Fruit fly (Drosophila melanogaster) whole organism, embryonic: Measurements from ENCODE around the gene Ank.

Source experiments
- CG11085 ChIP-seq: fragments of 200-800 bp; sonication (Bioruptor generic); IDR thresholded peaks from 2 replicates; pipeline ENCODE4 v1.3.6; 2022; ENCODE audit warnings: missing biosample characterization, missing genetic modification characterization
- CG12236 ChIP-seq: fragments of 200-800 bp; sonication (Bioruptor generic); optimal IDR thresholded peaks from 2 replicates; lab custom pipeline; 2016; ENCODE audit warnings: missing biosample characterization, missing genetic modification characterization
- CG14050 ChIP-seq: fragments of 200-800 bp; sonication (Bioruptor generic); IDR thresholded peaks from 3 replicates; pipeline ENCODE4 v1.3.6; 2022; ENCODE audit warnings: missing biosample characterization, missing genetic modification characterization
- CG15696 ChIP-seq: fragments of 200-800 bp; sonication (Bioruptor generic); optimal IDR thresholded peaks from 2 replicates; lab custom pipeline; 2019; ENCODE audit warnings: missing biosample characterization, mild to moderate bottlenecking, missing genetic modification characterization, moderate library complexity
- CG18262 ChIP-seq: fragments of 200-800 bp; optimal IDR thresholded peaks from 3 replicates; lab custom pipeline; 2019; ENCODE audit warnings: missing biosample characterization, mild to moderate bottlenecking, missing genetic modification characterization, moderate library complexity
- CG18764 ChIP-seq: fragments of 200-800 bp; sonication (Bioruptor generic); optimal IDR thresholded peaks from 3 replicates; lab custom pipeline; 2016; ENCODE audit warnings: missing biosample characterization, missing genetic modification characterization
- CG2199 ChIP-seq: fragments of 200-800 bp; sonication (Bioruptor generic); IDR thresholded peaks from 3 replicates; pipeline ENCODE4 v1.3.6; 2022; ENCODE audit warnings: missing biosample characterization, missing genetic modification characterization
- CG30020 ChIP-seq: fragments of 200-800 bp; optimal IDR thresholded peaks from 2 replicates; lab custom pipeline; 2019; ENCODE audit warnings: missing biosample characterization, mild to moderate bottlenecking, missing genetic modification characterization, moderate library complexity
- CG30431 ChIP-seq: fragments of 200-800 bp; sonication (Bioruptor generic); optimal IDR thresholded peaks from 2 replicates; lab custom pipeline; 2017; ENCODE audit warnings: missing biosample characterization, missing genetic modification characterization
- CG33213 ChIP-seq: fragments of 200-800 bp; sonication (Bioruptor generic); optimal IDR thresholded peaks from 3 replicates; lab custom pipeline; 2016; ENCODE audit warnings: missing biosample characterization, missing genetic modification characterization
- CG3726 ChIP-seq: fragments of 200-800 bp; sonication (Bioruptor generic); IDR thresholded peaks from 3 replicates; pipeline ENCODE4, ENCODE4 v1.3.6; 2022; ENCODE audit warnings: missing biosample characterization, missing genetic modification characterization
- CG7271 ChIP-seq: fragments of 200-800 bp; sonication (Bioruptor generic); optimal IDR thresholded peaks from 2 replicates; lab custom pipeline; 2018; ENCODE audit warnings: missing biosample characterization, mild to moderate bottlenecking, missing genetic modification characterization, moderate library complexity
- CG9215 ChIP-seq: fragments of 200-800 bp; sonication (Bioruptor generic); IDR thresholded peaks from 2 replicates; pipeline ENCODE4 v1.3.6; 2022; ENCODE audit warnings: missing biosample characterization, missing genetic modification characterization
- CrebB ChIP-seq: fragments of 200-800 bp; sonication (Bioruptor generic); optimal IDR thresholded peaks from 3 replicates; lab custom pipeline; 2018; ENCODE audit warnings: missing biosample characterization, mild to moderate bottlenecking, missing genetic modification characterization
- D ChIP-seq, 2 experiments: fragments of 200-800 bp in 1 of 2; fragments of >200 bp in 1 of 2; sonication (Bioruptor generic) in 1 of 2; optimal IDR thresholded peaks; 2 replicates in 1 of 2; 3 replicates in 1 of 2; lab custom pipeline; 2017; ENCODE audit warnings: mild to moderate bottlenecking in 1 of 2, missing biosample characterization in 1 of 2, missing genetic modification characterization in 1 of 2, missing genetic modification reagents in 1 of 2
- D19A ChIP-seq: fragments of 200-800 bp; optimal IDR thresholded peaks from 3 replicates; lab custom pipeline; 2019; ENCODE audit warnings: missing biosample characterization, mild to moderate bottlenecking, missing genetic modification characterization, moderate library complexity
- Dip2 ChIP-seq: fragments of 200-800 bp; sonication (Bioruptor generic); IDR thresholded peaks from 2 replicates; pipeline ENCODE4 v1.3.6; 2022; ENCODE audit warnings: missing biosample characterization, missing genetic modification characterization
- Fer1 ChIP-seq: fragments of 200-800 bp; sonication (Bioruptor generic); optimal IDR thresholded peaks from 2 replicates; lab custom pipeline; 2017; ENCODE audit warnings: missing biosample characterization, mild to moderate bottlenecking, missing genetic modification characterization
- Hand ChIP-seq: fragments of 200-800 bp; sonication (Bioruptor generic); optimal IDR thresholded peaks from 2 replicates; lab custom pipeline; 2017; ENCODE audit warnings: mild to moderate bottlenecking, missing biosample characterization, missing genetic modification reagents, missing genetic modification characterization
- Hr39 ChIP-seq: fragments of >200 bp; optimal IDR thresholded peaks from 2 replicates; lab custom pipeline; 2017
- Kr ChIP-seq: fragments of 200-800 bp; sonication (Bioruptor generic); optimal IDR thresholded peaks from 2 replicates; lab custom pipeline; 2017; ENCODE audit warnings: missing biosample characterization, mild to moderate bottlenecking, missing genetic modification characterization
- NK7.1 ChIP-seq: fragments of 200-800 bp; sonication (Bioruptor generic); optimal IDR thresholded peaks from 3 replicates; lab custom pipeline; 2016; ENCODE audit warnings: missing biosample characterization, missing genetic modification characterization
- Nf-YB ChIP-seq: fragments of 200-800 bp; sonication (Bioruptor generic); optimal IDR thresholded peaks from 3 replicates; lab custom pipeline; 2019; ENCODE audit warnings: missing biosample characterization, mild to moderate bottlenecking, missing genetic modification characterization, moderate library complexity
- Nf-YC ChIP-seq: fragments of 200-800 bp; optimal IDR thresholded peaks from 3 replicates; lab custom pipeline; 2019; ENCODE audit warnings: missing biosample characterization, mild to moderate bottlenecking, missing genetic modification characterization, moderate library complexity
- Pdp1 ChIP-seq, 2 experiments: fragments of 200-800 bp; sonication (Bioruptor generic); optimal IDR thresholded peaks; 3 replicates each; lab custom pipeline; 2016; ENCODE audit warnings: missing biosample characterization in 2 of 2, missing genetic modification characterization in 2 of 2, mild to moderate bottlenecking in 1 of 2, moderate library complexity in 1 of 2
- Rx ChIP-seq: fragments of 200-800 bp; sonication (Bioruptor generic); IDR thresholded peaks from 2 replicates; pipeline ENCODE4 v1.3.6; 2022; ENCODE audit warnings: missing biosample characterization, missing genetic modification characterization
- Vsx1 ChIP-seq: fragments of 200-800 bp; sonication (Bioruptor generic); optimal IDR thresholded peaks from 2 replicates; lab custom pipeline; 2017; ENCODE audit warnings: missing biosample characterization, mild to moderate bottlenecking, missing genetic modification characterization, missing genetic modification reagents
- gem ChIP-seq: fragments of 200-800 bp; sonication (Bioruptor generic); optimal IDR thresholded peaks from 2 replicates; lab custom pipeline; 2019; ENCODE audit warnings: missing biosample characterization, mild to moderate bottlenecking, missing genetic modification characterization, moderate library complexity
- grau ChIP-seq: fragments of 200-800 bp; optimal IDR thresholded peaks from 3 replicates; lab custom pipeline; 2019; ENCODE audit warnings: missing biosample characterization, mild to moderate bottlenecking, missing genetic modification characterization, moderate library complexity
- gsb-n ChIP-seq: fragments of 200-800 bp; sonication (Bioruptor generic); optimal IDR thresholded peaks from 3 replicates; lab custom pipeline; 2018; ENCODE audit warnings: missing biosample characterization, mild to moderate bottlenecking, missing genetic modification characterization
- insv ChIP-seq, 2 experiments: fragments of 200-800 bp; sonication (Bioruptor generic); optimal IDR thresholded peaks; 3 replicates each; lab custom pipeline; 2016 to 2018; ENCODE audit warnings: missing biosample characterization in 2 of 2, missing genetic modification characterization in 2 of 2
- lola ChIP-seq, 3 experiments: fragments of >200 bp in 2 of 3; fragments of 200-800 bp in 1 of 3; sonication (Bioruptor generic) in 1 of 3; optimal IDR thresholded peaks; 2 replicates each; lab custom pipeline; 2017 to 2019; ENCODE audit warnings: missing biosample characterization in 3 of 3, missing genetic modification characterization in 3 of 3, mild to moderate bottlenecking in 1 of 3, moderate library complexity in 1 of 3
- pita ChIP-seq: fragments of 200-800 bp; sonication (Bioruptor generic); optimal IDR thresholded peaks from 2 replicates; lab custom pipeline; 2017; ENCODE audit warnings: missing biosample characterization, mild to moderate bottlenecking, missing genetic modification characterization
- prd ChIP-seq, 3 experiments: fragments of >200 bp in 2 of 3; fragments of 200-800 bp in 1 of 3; sonication (Bioruptor generic) in 1 of 3; optimal IDR thresholded peaks in 2 of 3; IDR thresholded peaks in 1 of 3; 2 replicates in 2 of 3; 3 replicates in 1 of 3; pipeline versions ENCODE4 v1.3.6 to Lab custom; 2017 to 2022; ENCODE audit warnings: missing biosample characterization in 1 of 3, missing genetic modification characterization in 1 of 3
- psq ChIP-seq: fragments of 200-800 bp; sonication (Bioruptor generic); optimal IDR thresholded peaks from 2 replicates; lab custom pipeline; 2017; ENCODE audit warnings: missing biosample characterization, missing genetic modification characterization
- sc ChIP-seq, 3 experiments: fragments of >200 bp in 2 of 3; fragments of 200-800 bp in 1 of 3; sonication (Bioruptor generic) in 1 of 3; optimal IDR thresholded peaks; 2 replicates in 2 of 3; 3 replicates in 1 of 3; lab custom pipeline; 2017; ENCODE audit warnings: mild to moderate bottlenecking in 1 of 3, missing biosample characterization in 1 of 3, missing genetic modification characterization in 1 of 3, missing genetic modification reagents in 1 of 3
- schlank ChIP-seq: fragments of 200-800 bp; sonication (Bioruptor generic); optimal IDR thresholded peaks from 2 replicates; lab custom pipeline; 2018; ENCODE audit warnings: missing biosample characterization, mild to moderate bottlenecking, missing genetic modification characterization
- sqz ChIP-seq: fragments of 200-800 bp; sonication (Bioruptor generic); optimal IDR thresholded peaks from 3 replicates; lab custom pipeline; 2018; ENCODE audit warnings: missing biosample characterization, mild to moderate bottlenecking, missing genetic modification characterization
- trem ChIP-seq: fragments of 200-800 bp; optimal IDR thresholded peaks from 3 replicates; lab custom pipeline; 2019; ENCODE audit warnings: missing biosample characterization, mild to moderate bottlenecking, missing genetic modification characterization, moderate library complexity
- tx ChIP-seq: fragments of 200-800 bp; sonication (Bioruptor generic); optimal IDR thresholded peaks from 2 replicates; lab custom pipeline; 2016; ENCODE audit warnings: missing biosample characterization, missing genetic modification characterization
- wdn ChIP-seq: fragments of 200-800 bp; sonication (Bioruptor generic); IDR thresholded peaks from 2 replicates; pipeline ENCODE4 v1.3.6; 2022; ENCODE audit warnings: missing biosample characterization, missing genetic modification characterization
- z ChIP-seq: fragments of 200-800 bp; sonication (Bioruptor generic); IDR thresholded peaks from 3 replicates; pipeline ENCODE4 v1.3.6; 2022; ENCODE audit warnings: missing biosample characterization, missing genetic modification characterization

Ank gene

dm6 chr4:89709-90108 is 39.9 kb downstream of the Ank start (continued):
- TF ChIP-seq pita (GFP tag; lab: Kevin White, UChicago) (peak; percentile 30), CG15696 (tag; lab: Kevin White, UChicago) (peak; percentile 22), schlank (tag; lab: Kevin White, UChicago) (no peak), NK7.1 (GFP tag; lab: Kevin White, UChicago) (no peak), CG7271 (no peak), Hr39 (lab: Kevin White, UChicago) (no peak), CG2199 (0 out of 3 replicates have a peak, but pooled peaks have one; percentile 8), CG18262 (tag; lab: Kevin White, UChicago) (peak; percentile 27), CG12236 (no peak), Dip2 (peak; percentile 92), CG3726 (GFP tag; lab: Robert Waterston, UW) (no peak), sc (optimal IDR thresholded peaks at IDR 0.05; lab: Kevin White, UChicago) (no peak), sc (GFP tag; optimal IDR thresholded peaks at IDR 0.05; lab: Kevin White, UChicago) (no peak), prd (optimal IDR thresholded peaks at IDR 0.05; lab: Kevin White, UChicago) (no peak), prd (GFP tag; IDR thresholded peaks at IDR 0.05; lab: Robert Waterston, UW) (no peak), CG14050 (GFP tag; lab: Robert Waterston, UW) (no peak), CG30020 (peak; percentile 68), Rx (GFP tag; lab: Robert Waterston, UW) (no peak), lola (GFP tag; optimal IDR thresholded peaks at IDR 0.05; lab: Kevin White, UChicago) (peak in 1 of 3 experiments; percentile 0), gem (tag; lab: Kevin White, UChicago) (peak; percentile 25), CG18764 (GFP tag; lab: Kevin White, UChicago) (no peak), wdn (no peak), tx (GFP tag; lab: Kevin White, UChicago) (no peak), trem (tag; lab: Kevin White, UChicago) (no peak), CG9215 (GFP tag; lab: Robert Waterston, UW) (no peak), CG11085 (GFP tag; lab: Robert Waterston, UW) (no peak), D19A (tag; lab: Kevin White, UChicago) (peak; percentile 16), CG30431 (GFP tag; lab: Kevin White, UChicago) (no peak), Hand (GFP tag; lab: Kevin White, UChicago) (no peak)
- TF ChIP-seq, all 482 proteins: peak for 12

- TF ChIP-seq Nf-YC (peak; percentile 94), grau (tag; lab: Kevin White, UChicago) (no peak), Nf-YB (GFP tag; lab: Kevin White, UChicago) (peak; percentile 92), Pdp1 (GFP tag; optimal IDR thresholded peaks at IDR 0.05; lab: Kevin White, UChicago) (peak in 1 of 2 experiments; percentile 2), CG33213 (GFP tag; lab: Kevin White, UChicago) (no peak), Vsx1 (GFP tag; lab: Kevin White, UChicago) (no peak), psq (GFP tag; lab: Kevin White, UChicago) (no peak), Fer1 (GFP tag; lab: Kevin White, UChicago) (no peak), z (GFP tag; lab: Robert Waterston, UW) (no peak)
Measured at dm6 chr4:87278-87677, 42.4 kb downstream of the Ank start.

DNA sequence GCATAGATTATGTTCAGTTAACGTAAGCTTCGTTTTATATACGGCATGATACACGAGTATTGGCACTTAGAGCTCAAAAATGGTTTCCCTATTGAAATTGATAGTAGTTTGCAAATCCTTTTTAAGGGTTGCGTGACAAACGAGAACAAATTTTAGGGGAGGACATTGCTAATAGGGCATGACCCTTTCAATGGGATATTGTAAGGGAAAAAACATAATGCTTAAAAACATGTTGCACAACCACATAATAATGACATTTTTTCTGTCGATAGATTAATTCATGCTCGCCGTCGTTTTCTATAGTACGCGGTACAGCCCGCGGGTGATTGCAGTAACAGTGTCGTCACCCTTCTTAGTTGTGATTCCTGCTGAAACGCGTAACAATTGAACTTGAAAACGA is 44.8 kb downstream of the Ank start:
- TF ChIP-seq sqz (GFP tag; lab: Kevin White, UChicago) (peak; percentile 30), D (optimal IDR thresholded peaks at IDR 0.05; lab: Kevin White, UChicago) (no peak), D (GFP tag; optimal IDR thresholded peaks at IDR 0.05; lab: Kevin White, UChicago) (peak; percentile 15), CG2199 (0 out of 3 replicates have a peak, but pooled peaks have one; percentile 56), gsb-n (tag; lab: Kevin White, UChicago) (peak; percentile 81), insv (GFP tag; optimal IDR thresholded peaks at IDR 0.05; lab: Kevin White, UChicago) (no peak), CrebB (tag; lab: Kevin White, UChicago) (no peak), Kr (GFP tag; lab: Kevin White, UChicago) (no peak)
